Worm (Caenorhabditis elegans) whole organism, late embryonic: Measurements from ENCODE around the gene Y54G2A.16.

Source experiments
- ama-1 ChIP-seq: fragments of 150-350 bp; optimal IDR thresholded peaks from 2 replicates; lab custom pipeline; 2014
- ceh-18 ChIP-seq: sonication (generic microtip); optimal IDR thresholded peaks from 2 replicates; lab custom pipeline; 2016; ENCODE audit warnings: missing genetic modification characterization, missing compliant biosample characterization
- ceh-34 ChIP-seq: sonication (generic microtip); optimal IDR thresholded peaks from 2 replicates; lab custom pipeline; 2016; ENCODE audit warnings: mild to moderate bottlenecking, missing genetic modification characterization, missing compliant biosample characterization
- ceh-9 ChIP-seq: sonication (generic microtip); optimal IDR thresholded peaks from 2 replicates; lab custom pipeline; 2016; ENCODE audit warnings: mild to moderate bottlenecking, missing genetic modification characterization, inconsistent platforms, missing compliant biosample characterization
- lim-6 ChIP-seq: sonication (generic microtip); optimal IDR thresholded peaks from 2 replicates; lab custom pipeline; 2016; ENCODE audit warnings: missing genetic modification characterization, missing compliant biosample characterization
- nhr-11 ChIP-seq: fragments of 150-350 bp; optimal IDR thresholded peaks from 2 replicates; lab custom pipeline; 2014; ENCODE audit warnings: missing biosample characterization, missing genetic modification characterization
- pros-1 ChIP-seq: fragments of 150-350 bp; optimal IDR thresholded peaks from 2 replicates; lab custom pipeline; 2014; ENCODE audit warnings: missing biosample characterization, missing genetic modification reagents, missing genetic modification characterization
- tbx-2 ChIP-seq: sonication (generic microtip); optimal IDR thresholded peaks from 2 replicates; lab custom pipeline; 2016; ENCODE audit warnings: missing genetic modification characterization, missing compliant biosample characterization
- unc-55 ChIP-seq: sonication (generic microtip); optimal IDR thresholded peaks from 2 replicates; lab custom pipeline; 2017; ENCODE audit warnings: missing biosample characterization, missing genetic modification reagents, missing genetic modification characterization

ce11 chrIV:2819633-2820032 is 45.0 kb downstream of the Y54G2A.16 start, which contains the start of gene Y54G2A.13:
- TF ChIP-seq tbx-2 (no peak), ceh-18 (tag; lab: Kevin White, UChicago) (no peak), ceh-34 (no peak), ceh-9 (no peak), nhr-11 (no peak), lim-6 (no peak), pros-1 (tag; lab: Kevin White, UChicago) (no peak), ama-1 (lab: Kevin White, UChicago) (no peak), unc-55 (GFP tag; lab: Kevin White, UChicago) (no peak)
